Worm (Caenorhabditis elegans) whole organism, dauer: ENCODE results near the gene W08A12.2.

Experiments
- unc-62 ChIP-seq: sonication (generic microtip); optimal IDR thresholded peaks from 2 replicates; lab custom pipeline; 2017; ENCODE audit warnings: missing biosample characterization, missing genetic modification reagents, missing genetic modification characterization

W08A12.2 gene

ce11 chrV:3685790-3686208 lies at the start of gene W08A12.2:
W08A12.2 (minus strand) TSS chrV:3685892.
- no peak for TF ChIP-seq unc-62

ce11 chrV:3724772-3725171 lies 39.1 kb upstream of the W08A12.2 start, which contains the start of gene str-30:
str-30 (plus strand) TSS chrV:3725072.
- no peak for TF ChIP-seq unc-62

- TF ChIP-seq unc-62, result no peak
These were observed 32.8 kb upstream of the W08A12.2 start for ce11 chrV:3718507-3718906.

ce11 chrV:3717751-3718150 lies 32.1 kb upstream of the W08A12.2 start:
- no peak for TF ChIP-seq unc-62

- no peak for TF ChIP-seq unc-62
These were observed 30.7 kb upstream of the W08A12.2 start for ce11 chrV:3716279-3716887.

- TF ChIP-seq unc-62, result no peak
These were observed 29.9 kb upstream of the W08A12.2 start, which contains the start of gene nrsn-1 for ce11 chrV:3715488-3716019. nrsn-1 (minus strand) TSS chrV:3715969.

ce11 chrV:3714750-3715149 lies 29.1 kb upstream of the W08A12.2 start:
- no peak for TF ChIP-seq unc-62

- TF ChIP-seq unc-62, result no peak
These were observed 27.3 kb upstream of the W08A12.2 start for ce11 chrV:3712955-3713354.

ce11 chrV:3712192-3712591 lies 26.5 kb upstream of the W08A12.2 start:
- no peak for TF ChIP-seq unc-62

- no peak for TF ChIP-seq unc-62
These were observed 25.9 kb upstream of the W08A12.2 start for ce11 chrV:3711544-3711943.

ce11 chrV:3706893-3707292 lies 21.2 kb upstream of the W08A12.2 start:
- no peak for TF ChIP-seq unc-62

- no peak for TF ChIP-seq unc-62
These were observed 20.5 kb upstream of the W08A12.2 start for ce11 chrV:3706167-3706566.

ce11 chrV:3704688-3705087 lies 19.0 kb upstream of the W08A12.2 start, which contains the start of gene lin-40:
lin-40 (plus strand) TSS chrV:3704988.
- TF ChIP-seq unc-62, result no peak

- TF ChIP-seq unc-62, result no peak
These were observed 18.2 kb upstream of the W08A12.2 start for ce11 chrV:3703888-3704287.

- no peak for TF ChIP-seq unc-62
These were observed 17.3 kb upstream of the W08A12.2 start for ce11 chrV:3702998-3703397.

ce11 chrV:3698497-3698896 lies 12.8 kb upstream of the W08A12.2 start:
- TF ChIP-seq unc-62, result no peak

- TF ChIP-seq unc-62, result no peak
These were observed 11.4 kb upstream of the W08A12.2 start for ce11 chrV:3697071-3697470.

ce11 chrV:3695254-3695653 lies 9.6 kb upstream of the W08A12.2 start:
- TF ChIP-seq unc-62, result no peak

ce11 chrV:3693657-3694056 lies 8.0 kb upstream of the W08A12.2 start:
- TF ChIP-seq unc-62, result no peak
